Worm (Caenorhabditis elegans): Measurements from ENCODE around the gene ing-3.
A peak's percentile ranks its signal among the peaks of the same experiment; 100 is the strongest.

The ing-3 gene

ce11 chrII:13830255-13830654 lies 45.6 kb upstream of the ing-3 start, which contains the start of gene F08G2.4:
Gene F08G2.4, plus strand, starts transcription at chrII:13830602.
- no peak for TF ChIP-seq ama-1 (optimal IDR thresholded peaks at IDR 0.05)
- no peak for TF ChIP-seq unc-39 (tag; optimal IDR thresholded peaks at IDR 0.05)
- no peak for TF ChIP-seq mml-1 (tag; optimal IDR thresholded peaks at IDR 0.05)
- TF ChIP-seq ceh-9 (tag; optimal IDR thresholded peaks at IDR 0.05), result no peak
- no peak for TF ChIP-seq lsy-12 (tag; optimal IDR thresholded peaks at IDR 0.05)
- no peak for TF ChIP-seq eor-1 (tag; optimal IDR thresholded peaks at IDR 0.05)
- TF ChIP-seq fkh-10 (GFP tag; optimal IDR thresholded peaks at IDR 0.05), result no peak
- TF ChIP-seq lin-15B (tag; optimal IDR thresholded peaks at IDR 0.05), result no peak
- no peak for TF ChIP-seq nhr-76 (tag; optimal IDR thresholded peaks at IDR 0.05)
- TF ChIP-seq sea-2 (GFP tag; optimal IDR thresholded peaks at IDR 0.05), result no peak
- TF ChIP-seq nhr-11 (tag; optimal IDR thresholded peaks at IDR 0.05), result no peak
- TF ChIP-seq nhr-12 (tag; optimal IDR thresholded peaks at IDR 0.05), result no peak
- TF ChIP-seq nhr-67 (tag; optimal IDR thresholded peaks at IDR 0.05), result no peak
- TF ChIP-seq nhr-43 (tag; optimal IDR thresholded peaks at IDR 0.05; ENCODE audit: poor library complexity, severe bottlenecking), result no peak
- no peak for TF ChIP-seq egl-5 (tag; optimal IDR thresholded peaks at IDR 0.05)
- no peak for TF ChIP-seq ztf-11 (tag; optimal IDR thresholded peaks at IDR 0.05)
- TF ChIP-seq skn-1 (tag; optimal IDR thresholded peaks at IDR 0.05), result no peak
- TF ChIP-seq hmg-11 (tag; optimal IDR thresholded peaks at IDR 0.05), result no peak

ce11 chrII:13833505-13833904 lies 42.3 kb upstream of the ing-3 start, which contains the start of gene F08G2.5:
Gene F08G2.5, minus strand, starts transcription at chrII:13833631.
- TF ChIP-seq pqm-1 (tag; optimal IDR thresholded peaks at IDR 0.05), result peak; percentile 42
- TF ChIP-seq pha-4 (tag; optimal IDR thresholded peaks at IDR 0.05), result peak; percentile 2
- TF ChIP-seq nhr-25 (tag; optimal IDR thresholded peaks at IDR 0.05), result no peak
- no peak for TF ChIP-seq snpc-4 (tag; optimal IDR thresholded peaks at IDR 0.05)

- no peak for TF ChIP-seq nhr-67 (tag; optimal IDR thresholded peaks at IDR 0.05)
- TF ChIP-seq sea-2 (GFP tag; optimal IDR thresholded peaks at IDR 0.05), result peak; percentile 78
- no peak for TF ChIP-seq mdl-1 (tag; optimal IDR thresholded peaks at IDR 0.05)
- TF ChIP-seq pha-4 (tag; optimal IDR thresholded peaks at IDR 0.05), result peak; percentile 96
- peak; percentile 88 for TF ChIP-seq lin-15B (tag; optimal IDR thresholded peaks at IDR 0.05)
- TF ChIP-seq aly-2 (tag; optimal IDR thresholded peaks at IDR 0.05), result no peak
- TF ChIP-seq ceh-9 (tag; optimal IDR thresholded peaks at IDR 0.05), result no peak
- peak; percentile 46 for TF ChIP-seq pqm-1 (tag; optimal IDR thresholded peaks at IDR 0.05)
- peak; percentile 32 for TF ChIP-seq ama-1 (optimal IDR thresholded peaks at IDR 0.05)
- peak; percentile 90 for TF ChIP-seq skn-1 (tag; optimal IDR thresholded peaks at IDR 0.05)
- TF ChIP-seq nhr-76 (tag; optimal IDR thresholded peaks at IDR 0.05), result no peak
- peak; percentile 92 for TF ChIP-seq tbx-2 (tag; optimal IDR thresholded peaks at IDR 0.05)
- peak; percentile 90 for TF ChIP-seq nhr-77 (tag; optimal IDR thresholded peaks at IDR 0.05)
- TF ChIP-seq ZK546.5 (tag; optimal IDR thresholded peaks at IDR 0.05), result no peak
- TF ChIP-seq R02D3.7 (tag; optimal IDR thresholded peaks at IDR 0.05), result peak; percentile 74
- peak; percentile 81 for TF ChIP-seq jun-1 (tag; optimal IDR thresholded peaks at IDR 0.05)
- no peak for TF ChIP-seq nhr-28 (tag; optimal IDR thresholded peaks at IDR 0.05)
- TF ChIP-seq fos-1 (tag; optimal IDR thresholded peaks at IDR 0.05), result peak; percentile 57
- peak; percentile 93 for TF ChIP-seq nhr-25 (tag; optimal IDR thresholded peaks at IDR 0.05)
- TF ChIP-seq fkh-2 (tag; optimal IDR thresholded peaks at IDR 0.05), result no peak
- peak; percentile 96 for TF ChIP-seq nhr-23 (tag; optimal IDR thresholded peaks at IDR 0.05)
- TF ChIP-seq hmg-11 (tag; optimal IDR thresholded peaks at IDR 0.05), result peak; percentile 96
- TF ChIP-seq elt-2 (tag; optimal IDR thresholded peaks at IDR 0.05), result peak; percentile 60
- peak; percentile 58 for TF ChIP-seq fkh-10 (GFP tag; optimal IDR thresholded peaks at IDR 0.05)
- TF ChIP-seq egl-27 (tag; optimal IDR thresholded peaks at IDR 0.05), result peak; percentile 65
- TF ChIP-seq ceh-82 (tag; optimal IDR thresholded peaks at IDR 0.05), result peak; percentile 86
- TF ChIP-seq nfya-1 (tag; optimal IDR thresholded peaks at IDR 0.05; ENCODE audit: insufficient read depth), result peak; percentile 93
- peak; percentile 53 for TF ChIP-seq elt-1 (tag; optimal IDR thresholded peaks at IDR 0.05)
- TF ChIP-seq nhr-11 (tag; optimal IDR thresholded peaks at IDR 0.05), result no peak
- no peak for TF ChIP-seq ceh-16 (tag; optimal IDR thresholded peaks at IDR 0.05)
- TF ChIP-seq nhr-237 (tag; optimal IDR thresholded peaks at IDR 0.05), result peak; percentile 24
- peak; percentile 27 for TF ChIP-seq ztf-4 (tag; optimal IDR thresholded peaks at IDR 0.05)
- peak; percentile 89 for TF ChIP-seq egl-5 (tag; optimal IDR thresholded peaks at IDR 0.05)
- peak; percentile 34 for TF ChIP-seq daf-12 (tag; optimal IDR thresholded peaks at IDR 0.05)
- no peak for TF ChIP-seq nhr-12 (tag; optimal IDR thresholded peaks at IDR 0.05)
- no peak for TF ChIP-seq zag-1 (tag; optimal IDR thresholded peaks at IDR 0.05)
- TF ChIP-seq lsy-12 (tag; optimal IDR thresholded peaks at IDR 0.05), result peak; percentile 73
- peak in 1 of 3 experiments; percentile 25 for TF ChIP-seq elt-3 (tag; optimal IDR thresholded peaks at IDR 0.05)
- TF ChIP-seq unc-39 (tag; optimal IDR thresholded peaks at IDR 0.05), result no peak
- peak; percentile 93 for TF ChIP-seq nhr-43 (tag; optimal IDR thresholded peaks at IDR 0.05; ENCODE audit: poor library complexity, severe bottlenecking)
- TF ChIP-seq ztf-11 (tag; optimal IDR thresholded peaks at IDR 0.05), result no peak
- TF ChIP-seq lin-39 (tag; optimal IDR thresholded peaks at IDR 0.05), result peak; percentile 98
- no peak for TF ChIP-seq unc-62 (GFP tag; optimal IDR thresholded peaks at IDR 0.05)
Observed at ce11 chrII:13834380-13835194, 41.2 kb upstream of the ing-3 start.

Measured in whole organism, L3 larva.